Fruit fly (Drosophila melanogaster) whole organism, embryonic: ENCODE measurements around the gene Ir75d.

Source experiments
- Atf-2 ChIP-seq: fragments of 200-800 bp; sonication (Bioruptor generic); optimal IDR thresholded peaks from 2 replicates; lab custom pipeline; 2016; ENCODE audit warnings: missing biosample characterization, missing genetic modification characterization
- Awh ChIP-seq: fragments of 200-800 bp; sonication (Bioruptor generic); IDR thresholded peaks from 2 replicates; pipeline ENCODE4, ENCODE4 v1.3.6; 2022; ENCODE audit warnings: missing biosample characterization, missing genetic modification characterization
- BEAF-32 ChIP-seq: fragments of 200-800 bp; sonication (Bioruptor generic); optimal IDR thresholded peaks from 3 replicates; lab custom pipeline; 2017; ENCODE audit warnings: missing biosample characterization, missing genetic modification characterization, mild to moderate bottlenecking, moderate library complexity, missing genetic modification reagents
- CG10654 ChIP-seq: fragments of 200-800 bp; sonication (Bioruptor generic); optimal IDR thresholded peaks from 2 replicates; lab custom pipeline; 2016; ENCODE audit warnings: missing biosample characterization, missing genetic modification characterization
- CG11695 ChIP-seq: fragments of 200-800 bp; sonication (Bioruptor generic); IDR thresholded peaks from 3 replicates; pipeline ENCODE4 v1.3.6; 2022; ENCODE audit warnings: missing biosample characterization, missing genetic modification characterization
- CG12391 ChIP-seq: fragments of 200-800 bp; sonication (Bioruptor generic); optimal IDR thresholded peaks from 3 replicates; lab custom pipeline; 2018; ENCODE audit warnings: missing biosample characterization, mild to moderate bottlenecking, missing genetic modification characterization, moderate library complexity
- CG12942 ChIP-seq: fragments of 200-800 bp; sonication (Bioruptor generic); optimal IDR thresholded peaks from 3 replicates; lab custom pipeline; 2016; ENCODE audit warnings: missing biosample characterization, missing genetic modification characterization
- CG13287 ChIP-seq: fragments of 200-800 bp; sonication (Bioruptor generic); IDR thresholded peaks from 2 replicates; pipeline ENCODE4 v1.3.6; 2022; ENCODE audit warnings: missing biosample characterization, missing genetic modification characterization; ENCODE audit not compliant: partially characterized antibody
- CG13775 ChIP-seq: fragments of 200-800 bp; sonication (Bioruptor generic); optimal IDR thresholded peaks from 3 replicates; lab custom pipeline; 2017; ENCODE audit warnings: missing biosample characterization, mild to moderate bottlenecking, missing genetic modification characterization
- CG15514 ChIP-seq: fragments of 200-800 bp; sonication (Bioruptor generic); optimal IDR thresholded peaks from 3 replicates; lab custom pipeline; 2017; ENCODE audit warnings: missing biosample characterization, missing genetic modification characterization, mild to moderate bottlenecking, moderate library complexity, missing genetic modification reagents
- CG17359 ChIP-seq: fragments of 200-800 bp; sonication (Bioruptor generic); optimal IDR thresholded peaks from 3 replicates; lab custom pipeline; 2018; ENCODE audit warnings: missing biosample characterization, mild to moderate bottlenecking, missing genetic modification characterization, moderate library complexity
- CG18599 ChIP-seq: fragments of 200-800 bp; sonication (Bioruptor generic); optimal IDR thresholded peaks from 3 replicates; lab custom pipeline; 2017; ENCODE audit warnings: missing biosample characterization, missing genetic modification characterization, mild to moderate bottlenecking, moderate library complexity, missing genetic modification reagents
- CG2712 ChIP-seq: fragments of 200-800 bp; optimal IDR thresholded peaks from 3 replicates; lab custom pipeline; 2019; ENCODE audit warnings: missing biosample characterization, mild to moderate bottlenecking, missing genetic modification characterization, moderate library complexity
- CG30403 ChIP-seq: fragments of 200-800 bp; sonication (Bioruptor generic); optimal IDR thresholded peaks from 3 replicates; lab custom pipeline; 2016; ENCODE audit warnings: missing biosample characterization, missing genetic modification characterization
- CG31365 ChIP-seq: fragments of 200-800 bp; sonication (Bioruptor generic); optimal IDR thresholded peaks from 2 replicates; lab custom pipeline; 2018; ENCODE audit warnings: missing biosample characterization, mild to moderate bottlenecking, missing genetic modification characterization
- CG34422 ChIP-seq: fragments of 200-800 bp; sonication (Bioruptor generic); IDR thresholded peaks from 3 replicates; pipeline ENCODE4 v1.3.6; 2022; ENCODE audit warnings: missing biosample characterization, missing genetic modification characterization
- CG3847 ChIP-seq: fragments of 200-800 bp; sonication (Bioruptor generic); IDR thresholded peaks from 2 replicates; pipeline ENCODE4 v1.3.6; 2022; ENCODE audit warnings: missing biosample characterization, missing genetic modification characterization
- CG4617 ChIP-seq: fragments of 200-800 bp; sonication (Bioruptor generic); optimal IDR thresholded peaks from 3 replicates; lab custom pipeline; 2016; ENCODE audit warnings: missing biosample characterization, missing genetic modification characterization, borderline replicate concordance
- CG6791 ChIP-seq: fragments of 200-800 bp; sonication (Bioruptor generic); IDR thresholded peaks from 3 replicates; pipeline ENCODE4 v1.3.6; 2022; ENCODE audit warnings: missing biosample characterization, missing genetic modification characterization; ENCODE audit not compliant: partially characterized antibody
- CG8924 ChIP-seq: fragments of 200-800 bp; optimal IDR thresholded peaks from 3 replicates; lab custom pipeline; 2019; ENCODE audit warnings: missing biosample characterization, mild to moderate bottlenecking, missing genetic modification characterization, moderate library complexity
- CG8944 ChIP-seq: fragments of 200-800 bp; sonication (Bioruptor generic); optimal IDR thresholded peaks from 3 replicates; lab custom pipeline; 2016; ENCODE audit warnings: missing biosample characterization, missing genetic modification characterization
- CG9727 ChIP-seq: fragments of 200-800 bp; sonication (Bioruptor generic); optimal IDR thresholded peaks from 3 replicates; lab custom pipeline; 2017; ENCODE audit warnings: missing biosample characterization, mild to moderate bottlenecking, missing genetic modification characterization
- D19A ChIP-seq: fragments of 200-800 bp; optimal IDR thresholded peaks from 3 replicates; lab custom pipeline; 2019; ENCODE audit warnings: missing biosample characterization, mild to moderate bottlenecking, missing genetic modification characterization, moderate library complexity
- Dad ChIP-seq: fragments of 200-800 bp; sonication (Bioruptor generic); optimal IDR thresholded peaks from 3 replicates; lab custom pipeline; 2016; ENCODE audit warnings: missing biosample characterization, missing genetic modification characterization
- Doc3 ChIP-seq: fragments of 200-800 bp; sonication (Bioruptor generic); IDR thresholded peaks from 3 replicates; pipeline ENCODE4 v1.3.6; 2022; ENCODE audit warnings: missing biosample characterization, missing genetic modification characterization; ENCODE audit not compliant: partially characterized antibody
- E2f2 ChIP-seq: fragments of 200-800 bp; sonication (Bioruptor generic); IDR thresholded peaks from 2 replicates; pipeline ENCODE4 v1.3.6; 2022; ENCODE audit warnings: missing biosample characterization, missing genetic modification characterization
- Fer1 ChIP-seq: fragments of 200-800 bp; sonication (Bioruptor generic); optimal IDR thresholded peaks from 2 replicates; lab custom pipeline; 2017; ENCODE audit warnings: missing biosample characterization, mild to moderate bottlenecking, missing genetic modification characterization
- HmgZ ChIP-seq: fragments of 200-800 bp; sonication (Bioruptor generic); optimal IDR thresholded peaks from 2 replicates; lab custom pipeline; 2018; ENCODE audit warnings: missing biosample characterization, mild to moderate bottlenecking, missing genetic modification characterization
- Lhr ChIP-seq: fragments of 200-800 bp; sonication (Bioruptor generic); optimal IDR thresholded peaks from 3 replicates; lab custom pipeline; 2017; ENCODE audit warnings: mild to moderate bottlenecking, missing biosample characterization, missing genetic modification reagents, missing genetic modification characterization
- MBD-R2 ChIP-seq: fragments of 200-800 bp; sonication (Bioruptor generic); IDR thresholded peaks from 2 replicates; pipeline ENCODE4 v1.3.6; 2022; ENCODE audit warnings: missing biosample characterization, missing genetic modification characterization
- Max ChIP-seq: fragments of 200-800 bp; sonication (Bioruptor generic); optimal IDR thresholded peaks from 2 replicates; lab custom pipeline; 2016; ENCODE audit warnings: missing biosample characterization, mild to moderate bottlenecking, missing genetic modification characterization
- Oli ChIP-seq: fragments of 200-800 bp; sonication (Bioruptor generic); optimal IDR thresholded peaks from 2 replicates; lab custom pipeline; 2018; ENCODE audit warnings: missing biosample characterization, mild to moderate bottlenecking, missing genetic modification characterization, moderate library complexity
- Rfx ChIP-seq: fragments of 200-800 bp; sonication (Bioruptor generic); IDR thresholded peaks from 2 replicates; pipeline ENCODE4 v1.3.6; 2022; ENCODE audit warnings: missing biosample characterization, missing genetic modification characterization
- Xbp1 ChIP-seq: fragments of 200-800 bp; sonication (Bioruptor generic); optimal IDR thresholded peaks from 3 replicates; lab custom pipeline; 2016; ENCODE audit warnings: missing biosample characterization, mild to moderate bottlenecking, missing genetic modification characterization
- Xrp1 ChIP-seq: fragments of 200-800 bp; sonication (Bioruptor generic); IDR thresholded peaks from 2 replicates; pipeline ENCODE4 v1.3.6; 2022; ENCODE audit warnings: missing biosample characterization, missing genetic modification characterization
- chif ChIP-seq, 2 experiments: fragments of 200-800 bp; sonication (Bioruptor generic); optimal IDR thresholded peaks; 3 replicates each; lab custom pipeline; 2016; ENCODE audit warnings: missing biosample characterization in 2 of 2, missing genetic modification characterization in 2 of 2
- dpn ChIP-seq, 2 experiments: fragments of 200-800 bp; sonication (Bioruptor generic); optimal IDR thresholded peaks; 3 replicates each; lab custom pipeline; 2016; ENCODE audit warnings: missing biosample characterization in 2 of 2, missing genetic modification characterization in 2 of 2
- fd3F ChIP-seq: fragments of 200-800 bp; sonication (Bioruptor generic); optimal IDR thresholded peaks from 2 replicates; lab custom pipeline; 2018; ENCODE audit warnings: missing biosample characterization, mild to moderate bottlenecking, missing genetic modification characterization, moderate library complexity
- fd96Cb ChIP-seq: fragments of 200-800 bp; sonication (Bioruptor generic); optimal IDR thresholded peaks from 2 replicates; lab custom pipeline; 2018; ENCODE audit warnings: missing biosample characterization, mild to moderate bottlenecking, missing genetic modification characterization, moderate library complexity
- gfzf ChIP-seq: fragments of 200-800 bp; sonication (Bioruptor generic); optimal IDR thresholded peaks from 2 replicates; lab custom pipeline; 2016; ENCODE audit warnings: missing biosample characterization, mild to moderate bottlenecking, missing genetic modification characterization, moderate library complexity
- jigr1 ChIP-seq: fragments of 200-800 bp; sonication (Bioruptor generic); IDR thresholded peaks from 3 replicates; pipeline ENCODE4 v1.3.6; 2022; ENCODE audit warnings: missing biosample characterization, missing genetic modification characterization
- lola ChIP-seq, 3 experiments: fragments of >200 bp in 2 of 3; fragments of 200-800 bp in 1 of 3; sonication (Bioruptor generic) in 1 of 3; optimal IDR thresholded peaks; 2 replicates each; lab custom pipeline; 2017 to 2019; ENCODE audit warnings: missing biosample characterization in 3 of 3, missing genetic modification characterization in 3 of 3, mild to moderate bottlenecking in 1 of 3, moderate library complexity in 1 of 3
- pfk ChIP-seq: fragments of 200-800 bp; sonication (Bioruptor generic); optimal IDR thresholded peaks from 2 replicates; lab custom pipeline; 2018; ENCODE audit warnings: missing biosample characterization, mild to moderate bottlenecking, missing genetic modification characterization, moderate library complexity
- pros ChIP-seq: fragments of 200-800 bp; sonication (Bioruptor generic); optimal IDR thresholded peaks from 3 replicates; lab custom pipeline; 2019; ENCODE audit warnings: missing biosample characterization, mild to moderate bottlenecking, missing genetic modification characterization, moderate library complexity
- pzg ChIP-seq: fragments of 200-800 bp; sonication (Bioruptor generic); optimal IDR thresholded peaks from 3 replicates; lab custom pipeline; 2018; ENCODE audit warnings: missing biosample characterization, mild to moderate bottlenecking, missing genetic modification characterization, moderate library complexity
- stc ChIP-seq: fragments of 200-800 bp; sonication (Bioruptor generic); IDR thresholded peaks from 2 replicates; pipeline ENCODE4 v1.3.6; 2022; ENCODE audit warnings: missing biosample characterization, missing genetic modification characterization
- stwl ChIP-seq: fragments of 200-800 bp; sonication (Bioruptor generic); optimal IDR thresholded peaks from 3 replicates; lab custom pipeline; 2018; ENCODE audit warnings: missing biosample characterization, mild to moderate bottlenecking, missing genetic modification characterization, moderate library complexity
- vnd ChIP-seq: fragments of 200-800 bp; sonication (Bioruptor generic); IDR thresholded peaks from 3 replicates; pipeline ENCODE4 v1.3.6; 2022; ENCODE audit warnings: missing biosample characterization, missing genetic modification characterization; ENCODE audit not compliant: partially characterized antibody
- zen ChIP-seq: fragments of 200-800 bp; sonication (Bioruptor generic); optimal IDR thresholded peaks from 3 replicates; lab custom pipeline; 2018; ENCODE audit warnings: missing biosample characterization, mild to moderate bottlenecking, missing genetic modification characterization, moderate library complexity

Ir75d gene

DNA sequence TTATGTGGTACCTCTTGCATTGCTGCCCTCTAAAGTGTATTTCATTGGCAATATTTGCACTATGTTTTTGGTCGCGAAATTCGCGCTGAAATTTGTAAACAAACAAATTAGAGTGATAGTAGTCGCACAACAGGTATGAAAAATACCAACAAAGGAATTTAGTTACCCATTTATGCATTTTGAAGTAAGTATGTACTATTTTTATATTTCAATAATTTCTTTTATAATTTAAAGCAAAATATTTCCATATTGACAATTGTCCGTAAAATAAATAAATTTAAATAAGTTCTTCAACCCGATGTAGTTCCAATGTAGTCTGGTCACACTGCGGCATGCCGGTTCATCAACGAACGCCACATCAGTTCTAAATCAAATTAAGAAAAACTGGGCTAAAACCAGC is 38.5 kb downstream of the Ir75d start, which contains the start of the genes Rad9 and Uggt (continued):
- TF ChIP-seq Awh, result no peak
- peak; percentile 23 for TF ChIP-seq CG13775 (GFP tag; lab: Kevin White, UChicago)
- TF ChIP-seq jigr1 (GFP tag; lab: Robert Waterston, UW), result no peak
- no peak for TF ChIP-seq Fer1 (GFP tag; lab: Kevin White, UChicago)
- TF ChIP-seq pros (GFP tag; lab: Kevin White, UChicago), result no peak
- TF ChIP-seq CG12942 (GFP tag; lab: Kevin White, UChicago), result peak; percentile 12
- TF ChIP-seq fd96Cb (tag; lab: Kevin White, UChicago), result no peak
- peak; percentile 58 for TF ChIP-seq Xbp1 (GFP tag; lab: Kevin White, UChicago)
- TF ChIP-seq CG8944, result no peak
- peak; percentile 61; the same call in 1 of the 2 replicates for TF ChIP-seq MBD-R2 (GFP tag; lab: Robert Waterston, UW)
- TF ChIP-seq Lhr (GFP tag; lab: Kevin White, UChicago), result no peak
- no peak for TF ChIP-seq CG6791
- TF ChIP-seq Dad (GFP tag; lab: Kevin White, UChicago), result no peak
- TF ChIP-seq fd3F, result no peak
- no peak for TF ChIP-seq stc (GFP tag; lab: Robert Waterston, UW)
- peak; percentile 48 for TF ChIP-seq HmgZ (tag; lab: Kevin White, UChicago)
- TF ChIP-seq CG30403 (GFP tag; lab: Kevin White, UChicago), result peak; percentile 35
- TF ChIP-seq CG12391 (tag; lab: Kevin White, UChicago), result peak; percentile 62
- TF ChIP-seq pzg (GFP tag; lab: Kevin White, UChicago), result peak; percentile 33
- peak; percentile 57 for TF ChIP-seq gfzf (GFP tag; lab: Kevin White, UChicago)
- TF ChIP-seq lola (GFP tag; optimal IDR thresholded peaks at IDR 0.05; lab: Kevin White, UChicago), result peak in 1 of 3 experiments; percentile 41
- TF ChIP-seq Max (GFP tag; lab: Kevin White, UChicago), result peak; percentile 53
- TF ChIP-seq E2f2 (GFP tag; lab: Robert Waterston, UW), result peak; percentile 75
- peak; percentile 19 for TF ChIP-seq BEAF-32 (GFP tag; lab: Kevin White, UChicago)
- TF ChIP-seq CG13287, result peak; percentile 78
- TF ChIP-seq stwl, result peak; percentile 96
- TF ChIP-seq Rfx (GFP tag; lab: Robert Waterston, UW), result 0 out of 2 replicates have a peak, but pooled peaks have one; percentile 16
- no peak for TF ChIP-seq dpn (GFP tag; optimal IDR thresholded peaks at IDR 0.05; lab: Kevin White, UChicago)
- 0 out of 3 replicates have a peak, but pooled peaks have one; percentile 7 for TF ChIP-seq CG11695 (GFP tag; lab: Robert Waterston, UW)
- TF ChIP-seq chif (GFP tag; optimal IDR thresholded peaks at IDR 0.05; lab: Kevin White, UChicago), result no peak
- TF ChIP-seq vnd (GFP tag; lab: Robert Waterston, UW), result no peak
- TF ChIP-seq CG8924, result peak; percentile 17
- TF ChIP-seq Oli, result no peak
- no peak for TF ChIP-seq zen (tag; lab: Kevin White, UChicago)
- 0 out of 3 replicates have a peak, but pooled peaks have one; percentile 45 for TF ChIP-seq Doc3 (GFP tag; lab: Robert Waterston, UW)
- peak; percentile 45 for TF ChIP-seq CG18599 (GFP tag; lab: Kevin White, UChicago)
- TF ChIP-seq CG31365, result no peak
- TF ChIP-seq D19A (tag; lab: Kevin White, UChicago), result peak; percentile 9
- TF ChIP-seq CG34422, result no peak; the same call in 2 of the 3 replicates
- TF ChIP-seq CG4617, result peak; percentile 59
- TF ChIP-seq CG3847 (GFP tag; lab: Robert Waterston, UW), result peak; percentile 45
- TF ChIP-seq CG17359 (tag; lab: Kevin White, UChicago), result peak; percentile 6
- peak; percentile 92 for TF ChIP-seq CG15514
- peak; percentile 20 for TF ChIP-seq pfk (GFP tag; lab: Kevin White, UChicago)
- peak; percentile 56 for TF ChIP-seq CG2712 (tag; lab: Kevin White, UChicago)
- TF ChIP-seq Xrp1, result peak; percentile 43; the same call in 1 of the 2 replicates
- TF ChIP-seq Atf-2, result no peak
- peak; percentile 30 for TF ChIP-seq CG9727 (GFP tag; lab: Kevin White, UChicago)
- TF ChIP-seq CG10654 (GFP tag; lab: Kevin White, UChicago), result peak; percentile 26
